Worm (Caenorhabditis elegans): Measurements from ENCODE around the gene clip-1.

DNA sequence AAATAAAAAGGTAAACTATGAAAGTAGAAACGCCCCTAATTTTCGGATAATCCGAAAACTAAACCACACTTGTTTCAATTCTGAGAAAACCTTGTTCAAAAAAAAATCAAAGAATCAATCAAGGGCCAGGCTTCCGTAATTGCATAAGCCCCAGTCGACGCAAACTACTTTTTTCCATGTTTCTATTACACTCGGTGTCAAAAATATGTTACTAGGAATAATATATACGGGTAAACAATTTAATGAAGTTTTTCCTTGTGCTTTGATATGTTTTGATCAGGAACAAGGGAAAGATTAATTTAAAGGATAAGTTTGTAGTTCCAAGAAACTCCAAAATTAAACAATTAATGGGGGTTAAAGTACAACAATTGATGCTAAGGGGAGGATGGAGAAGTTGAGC lies 41.0 kb upstream of the clip-1 start:
- TF ChIP-seq egl-27 (tag; optimal IDR thresholded peaks at IDR 0.05) (no peak), unc-55 (GFP tag; optimal IDR thresholded peaks at IDR 0.05) (no peak), nhr-11 (tag; optimal IDR thresholded peaks at IDR 0.05) (no peak), snpc-4 (tag; optimal IDR thresholded peaks at IDR 0.05) (no peak), skn-1 (tag; optimal IDR thresholded peaks at IDR 0.05) (no peak), nhr-129 (tag; optimal IDR thresholded peaks at IDR 0.05) (no peak), ztf-1 (GFP tag; conservative IDR thresholded peaks at IDR 0.05) (no peak), fos-1 (tag; optimal IDR thresholded peaks at IDR 0.05) (no peak), mdl-1 (tag; optimal IDR thresholded peaks at IDR 0.05) (no peak), elt-3 (tag; optimal IDR thresholded peaks at IDR 0.05) (no peak), ama-1 (optimal IDR thresholded peaks at IDR 0.05) (no peak), lsy-2 (tag; optimal IDR thresholded peaks at IDR 0.05) (peak in 1 of 2 experiments; percentile 1)

All from whole organism, L2 larva.